Worm (Caenorhabditis elegans) whole organism, early embryonic: ENCODE results near the gene K09C4.7.

Experiments
- B0310.2 ChIP-seq: sonication (generic microtip); optimal IDR thresholded peaks from 2 replicates; lab custom pipeline; 2016; ENCODE audit warnings: mild to moderate bottlenecking, missing genetic modification characterization, missing compliant biosample characterization
- F13C5.2 ChIP-seq: sonication (generic microtip); optimal IDR thresholded peaks from 2 replicates; lab custom pipeline; 2017; ENCODE audit warnings: mild to moderate bottlenecking, missing genetic modification characterization, inconsistent platforms, missing compliant biosample characterization
- aly-1 ChIP-seq: sonication (generic microtip); optimal IDR thresholded peaks from 2 replicates; lab custom pipeline; 2016; ENCODE audit warnings: missing genetic modification characterization, missing compliant biosample characterization
- ama-1 ChIP-seq: fragments of 150-350 bp; optimal IDR thresholded peaks from 2 replicates; lab custom pipeline; 2014
- ceh-13 ChIP-seq: fragments of 200-800 bp; sonication (Bioruptor generic); optimal IDR thresholded peaks from 2 replicates; lab custom pipeline; 2018; ENCODE audit warnings: mild to moderate bottlenecking, missing genetic modification characterization, missing compliant biosample characterization
- ceh-36 ChIP-seq: sonication (generic microtip); optimal IDR thresholded peaks from 2 replicates; lab custom pipeline; 2016; ENCODE audit warnings: missing genetic modification characterization, inconsistent platforms, missing compliant biosample characterization
- ets-7 ChIP-seq: sonication (generic microtip); optimal IDR thresholded peaks from 2 replicates; lab custom pipeline; 2016; ENCODE audit warnings: missing genotype, missing genetic modification characterization, missing compliant biosample characterization
- flt-1 ChIP-seq: fragments of 200-800 bp; sonication (Bioruptor generic); IDR thresholded peaks from 2 replicates; pipeline ENCODE4 v1.3.6; 2022; ENCODE audit warnings: missing genetic modification characterization, missing compliant biosample characterization
- hmbx-1 ChIP-seq: sonication (generic microtip); optimal IDR thresholded peaks from 2 replicates; lab custom pipeline; 2016; ENCODE audit warnings: mild to moderate bottlenecking, missing genetic modification characterization, missing compliant biosample characterization
- hmg-4 ChIP-seq: fragments of 200-800 bp; sonication (Bioruptor generic); optimal IDR thresholded peaks from 2 replicates; lab custom pipeline; 2018; ENCODE audit warnings: mild to moderate bottlenecking, missing genetic modification characterization, missing compliant biosample characterization
- hnd-1 ChIP-seq: sonication (generic microtip); optimal IDR thresholded peaks from 2 replicates; lab custom pipeline; 2016; ENCODE audit warnings: missing genetic modification characterization, missing compliant biosample characterization
- pes-1 ChIP-seq: fragments of 200-800 bp; sonication (Bioruptor generic); IDR thresholded peaks from 2 replicates; pipeline ENCODE4 v1.3.6; 2022; ENCODE audit warnings: missing genetic modification reagents, missing genetic modification characterization, missing compliant biosample characterization
- scrt-1 ChIP-seq: fragments of 200-800 bp; sonication (Bioruptor generic); IDR thresholded peaks from 2 replicates; pipeline ENCODE4 v1.3.6; 2022; ENCODE audit warnings: missing genetic modification characterization, missing compliant biosample characterization
- sea-1 ChIP-seq: fragments of 200-800 bp; sonication (Bioruptor generic); conservative IDR thresholded peaks from 2 replicates; pipeline ENCODE4 v1.3.6; 2022; ENCODE audit warnings: missing genetic modification characterization, missing compliant biosample characterization
- tbx-11 ChIP-seq: fragments of 200-800 bp; sonication (Bioruptor generic); IDR thresholded peaks from 2 replicates; pipeline ENCODE4 v1.3.6; 2022; ENCODE audit warnings: missing genetic modification characterization, missing compliant biosample characterization
- tbx-37 ChIP-seq: fragments of 200-800 bp; sonication (Bioruptor generic); conservative IDR thresholded peaks from 2 replicates; pipeline ENCODE4 v1.3.6; 2022; ENCODE audit warnings: missing genetic modification reagents, missing genetic modification characterization, missing compliant biosample characterization
- tra-4 ChIP-seq: sonication (generic microtip); optimal IDR thresholded peaks from 2 replicates; lab custom pipeline; 2017; ENCODE audit warnings: missing genetic modification characterization, missing compliant biosample characterization

Gene K09C4.7

ce11 chrX:3284967-3285366 lies 12.3 kb downstream of the K09C4.7 start:
- no peak for TF ChIP-seq scrt-1
- TF ChIP-seq ceh-13 (GFP tag; lab: Kevin White, UChicago), result no peak
- TF ChIP-seq sea-1 (GFP tag; lab: Robert Waterston, UW), result no peak
- no peak for TF ChIP-seq ets-7 (tag; lab: Kevin White, UChicago)
- TF ChIP-seq hnd-1 (tag; lab: Kevin White, UChicago), result no peak

DNA sequence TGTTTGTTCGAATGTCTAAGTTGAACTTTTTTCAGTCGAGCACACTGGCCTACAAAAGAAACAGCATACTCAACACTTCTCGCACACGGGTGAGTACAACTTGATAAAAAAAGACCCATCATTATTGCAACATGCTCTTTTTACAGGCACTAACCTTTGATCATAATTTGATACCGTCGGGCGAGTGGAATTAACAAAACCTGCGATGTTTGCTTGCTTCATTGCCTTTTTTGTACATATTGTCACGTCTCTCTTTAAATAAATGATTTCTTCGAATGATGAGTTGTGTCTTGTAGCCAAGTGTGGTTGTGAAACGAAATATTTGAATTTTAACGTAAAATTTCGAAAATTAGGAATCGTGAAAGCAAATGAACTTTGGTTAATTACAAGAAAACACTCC lies 12.8 kb downstream of the K09C4.7 start:
- TF ChIP-seq hnd-1 (tag; lab: Kevin White, UChicago) (no peak), pes-1 (GFP tag; lab: Robert Waterston, UW) (no peak), tra-4 (tag; lab: Kevin White, UChicago) (no peak), hmbx-1 (tag; lab: Kevin White, UChicago) (no peak), tbx-37 (GFP tag; lab: Robert Waterston, UW) (no peak), hmg-4 (GFP tag; lab: Kevin White, UChicago) (no peak), ceh-36 (tag; lab: Kevin White, UChicago) (no peak), tbx-11 (GFP tag; lab: Robert Waterston, UW) (no peak), ceh-13 (GFP tag; lab: Kevin White, UChicago) (no peak), flt-1 (GFP tag; lab: Robert Waterston, UW) (no peak), ama-1 (lab: Kevin White, UChicago) (no peak), ets-7 (tag; lab: Kevin White, UChicago) (no peak), B0310.2 (tag; lab: Kevin White, UChicago) (no peak), F13C5.2 (tag; lab: Kevin White, UChicago) (no peak), aly-1 (tag; lab: Kevin White, UChicago) (no peak), sea-1 (GFP tag; lab: Robert Waterston, UW) (no peak), scrt-1 (no peak)

- TF ChIP-seq ceh-36 (tag; lab: Kevin White, UChicago) (no peak), aly-1 (tag; lab: Kevin White, UChicago) (no peak), hmbx-1 (tag; lab: Kevin White, UChicago) (no peak), flt-1 (GFP tag; lab: Robert Waterston, UW) (no peak), scrt-1 (no peak), ceh-13 (GFP tag; lab: Kevin White, UChicago) (no peak), pes-1 (GFP tag; lab: Robert Waterston, UW) (no peak), hnd-1 (tag; lab: Kevin White, UChicago) (no peak), tra-4 (tag; lab: Kevin White, UChicago) (no peak), B0310.2 (tag; lab: Kevin White, UChicago) (no peak), tbx-11 (GFP tag; lab: Robert Waterston, UW) (no peak), F13C5.2 (tag; lab: Kevin White, UChicago) (no peak), hmg-4 (GFP tag; lab: Kevin White, UChicago) (no peak)
Measured at ce11 chrX:3289183-3289582, 16.5 kb downstream of the K09C4.7 start, which contains the start of gene K09C4.4. K09C4.4 (plus strand) TSS chrX:3289483.

- TF ChIP-seq tbx-37 (GFP tag; lab: Robert Waterston, UW), result no peak
- no peak for TF ChIP-seq ama-1 (lab: Kevin White, UChicago)
- no peak for TF ChIP-seq B0310.2 (tag; lab: Kevin White, UChicago)
- no peak for TF ChIP-seq ceh-13 (GFP tag; lab: Kevin White, UChicago)
- TF ChIP-seq pes-1 (GFP tag; lab: Robert Waterston, UW), result no peak
- no peak for TF ChIP-seq scrt-1
- TF ChIP-seq F13C5.2 (tag; lab: Kevin White, UChicago), result no peak
- no peak for TF ChIP-seq tbx-11 (GFP tag; lab: Robert Waterston, UW)
- TF ChIP-seq sea-1 (GFP tag; lab: Robert Waterston, UW), result no peak
- no peak for TF ChIP-seq flt-1 (GFP tag; lab: Robert Waterston, UW)
- no peak for TF ChIP-seq ets-7 (tag; lab: Kevin White, UChicago)
- TF ChIP-seq ceh-36 (tag; lab: Kevin White, UChicago), result no peak
- no peak for TF ChIP-seq hmbx-1 (tag; lab: Kevin White, UChicago)
- no peak for TF ChIP-seq tra-4 (tag; lab: Kevin White, UChicago)
- no peak for TF ChIP-seq hmg-4 (GFP tag; lab: Kevin White, UChicago)
- no peak for TF ChIP-seq hnd-1 (tag; lab: Kevin White, UChicago)
- no peak for TF ChIP-seq aly-1 (tag; lab: Kevin White, UChicago)
Measured at ce11 chrX:3290147-3290546, 17.5 kb downstream of the K09C4.7 start.

- TF ChIP-seq pes-1 (GFP tag; lab: Robert Waterston, UW) (no peak), B0310.2 (tag; lab: Kevin White, UChicago) (no peak), F13C5.2 (tag; lab: Kevin White, UChicago) (no peak), tbx-37 (GFP tag; lab: Robert Waterston, UW) (no peak), ets-7 (tag; lab: Kevin White, UChicago) (no peak)
Measured at ce11 chrX:3291948-3292347, 19.3 kb downstream of the K09C4.7 start.

ce11 chrX:3296182-3296581 lies 23.5 kb downstream of the K09C4.7 start, which contains the start of gene K09C4.2:
K09C4.2 (plus strand) TSS chrX:3296482.
- no peak for TF ChIP-seq pes-1 (GFP tag; lab: Robert Waterston, UW)
- TF ChIP-seq tra-4 (tag; lab: Kevin White, UChicago), result no peak
- no peak for TF ChIP-seq flt-1 (GFP tag; lab: Robert Waterston, UW)
- TF ChIP-seq tbx-37 (GFP tag; lab: Robert Waterston, UW), result no peak
- TF ChIP-seq F13C5.2 (tag; lab: Kevin White, UChicago), result no peak
- TF ChIP-seq hnd-1 (tag; lab: Kevin White, UChicago), result no peak
- TF ChIP-seq ceh-13 (GFP tag; lab: Kevin White, UChicago), result no peak
- no peak for TF ChIP-seq ets-7 (tag; lab: Kevin White, UChicago)
- TF ChIP-seq sea-1 (GFP tag; lab: Robert Waterston, UW), result no peak
- no peak for TF ChIP-seq hmbx-1 (tag; lab: Kevin White, UChicago)
- no peak for TF ChIP-seq ama-1 (lab: Kevin White, UChicago)
- no peak for TF ChIP-seq hmg-4 (GFP tag; lab: Kevin White, UChicago)
- TF ChIP-seq tbx-11 (GFP tag; lab: Robert Waterston, UW), result no peak
- TF ChIP-seq B0310.2 (tag; lab: Kevin White, UChicago), result no peak
- no peak for TF ChIP-seq aly-1 (tag; lab: Kevin White, UChicago)
- no peak for TF ChIP-seq scrt-1
- no peak for TF ChIP-seq ceh-36 (tag; lab: Kevin White, UChicago)
